Fruit fly (Drosophila melanogaster): ENCODE results near the gene TotZ.

DNA sequence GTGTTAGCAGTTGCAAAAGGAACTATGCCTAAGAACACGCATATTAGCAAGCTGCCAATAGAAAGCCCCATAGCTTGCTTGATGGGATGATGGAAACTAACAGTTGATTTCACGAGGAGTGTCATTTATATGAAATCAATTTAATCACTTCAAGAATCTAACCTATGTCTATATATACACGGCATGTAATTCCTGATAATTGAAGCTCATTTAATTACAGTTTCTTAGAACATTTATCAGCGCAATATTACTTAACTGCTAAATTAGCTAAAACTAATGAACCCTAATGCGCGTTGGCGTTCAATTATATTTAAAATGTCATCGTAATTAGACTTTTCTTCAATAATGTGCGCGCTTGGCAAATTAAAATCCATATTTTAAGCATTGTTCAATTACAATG, 27.9 kb downstream of the TotZ start, which contains the start of gene TotX:
- no peak for TF ChIP-seq EcR (GFP tag; optimal IDR thresholded peaks at IDR 0.05)
- TF ChIP-seq Dll (optimal IDR thresholded peaks at IDR 0.05): no peak
- TF ChIP-seq pan (optimal IDR thresholded peaks at IDR 0.05): no peak

All from whole organism.